Fruit fly (Drosophila melanogaster) whole organism, adult: ENCODE measurements around the gene CG10343.
A peak's percentile ranks its signal among the peaks of the same experiment; 100 is the strongest.

ENCODE experiments used
- CG11617 ChIP-seq: fragments of 200-800 bp; sonication (Bioruptor generic); optimal IDR thresholded peaks from 2 replicates; lab custom pipeline; 2017; ENCODE audit warnings: mild to moderate bottlenecking, missing biosample characterization, missing genetic modification reagents, missing genetic modification characterization
- CG14711 ChIP-seq: fragments of 200-800 bp; sonication (Bioruptor generic); optimal IDR thresholded peaks from 2 replicates; lab custom pipeline; 2018; ENCODE audit warnings: missing biosample characterization, mild to moderate bottlenecking, missing genetic modification characterization, moderate library complexity
- CG5204 ChIP-seq: fragments of 200-800 bp; sonication (Bioruptor generic); optimal IDR thresholded peaks from 2 replicates; lab custom pipeline; 2016; ENCODE audit warnings: missing biosample characterization, missing genetic modification characterization
- CG7045 ChIP-seq: fragments of 200-800 bp; sonication (Bioruptor generic); optimal IDR thresholded peaks from 2 replicates; lab custom pipeline; 2017; ENCODE audit warnings: missing biosample characterization, mild to moderate bottlenecking, missing genetic modification characterization
- CG7101 ChIP-seq: fragments of 200-800 bp; sonication (Bioruptor generic); optimal IDR thresholded peaks from 2 replicates; lab custom pipeline; 2018; ENCODE audit warnings: missing biosample characterization, mild to moderate bottlenecking, missing genetic modification characterization, moderate library complexity
- Hr96 ChIP-seq: fragments of 200-800 bp; sonication (Bioruptor generic); optimal IDR thresholded peaks from 2 replicates; lab custom pipeline; 2016; ENCODE audit warnings: missing biosample characterization, missing genetic modification characterization
- bab1 ChIP-seq: fragments of 200-800 bp; sonication (Bioruptor generic); optimal IDR thresholded peaks from 3 replicates; lab custom pipeline; 2019; ENCODE audit warnings: missing biosample characterization, mild to moderate bottlenecking, missing genetic modification characterization, moderate library complexity
- cic ChIP-seq: fragments of 200-800 bp; sonication (Bioruptor generic); optimal IDR thresholded peaks from 2 replicates; lab custom pipeline; 2017; ENCODE audit warnings: missing biosample characterization, mild to moderate bottlenecking, missing genetic modification characterization, moderate library complexity
- cnc ChIP-seq, 2 experiments: fragments of >200 bp; optimal IDR thresholded peaks; 2 replicates each; lab custom pipeline; 2017
- kay ChIP-seq: fragments of 200-800 bp; sonication (Bioruptor generic); peaks from one replicate; lab custom pipeline; 2016; ENCODE audit warnings: missing biosample characterization, missing genetic modification characterization, borderline replicate concordance
- ovo ChIP-seq: fragments of 200-800 bp; sonication (Bioruptor generic); optimal IDR thresholded peaks from 2 replicates; lab custom pipeline; 2016; ENCODE audit warnings: missing biosample characterization, missing genetic modification characterization
- pad ChIP-seq: fragments of 200-800 bp; sonication (Bioruptor generic); optimal IDR thresholded peaks from 3 replicates; lab custom pipeline; 2017; ENCODE audit warnings: missing biosample characterization, missing genetic modification characterization, mild to moderate bottlenecking, moderate library complexity, missing genetic modification reagents
- tj ChIP-seq: fragments of 200-800 bp; sonication (Bioruptor generic); optimal IDR thresholded peaks from 3 replicates; lab custom pipeline; 2017; ENCODE audit warnings: missing biosample characterization, mild to moderate bottlenecking, missing genetic modification characterization, moderate library complexity
- toe ChIP-seq: fragments of 200-800 bp; sonication (Bioruptor generic); optimal IDR thresholded peaks from 2 replicates; lab custom pipeline; 2016; ENCODE audit warnings: missing biosample characterization, missing genetic modification characterization

- TF ChIP-seq kay (GFP tag; lab: Kevin White, UChicago) (no peak), CG5204 (no peak), cnc (optimal IDR thresholded peaks at IDR 0.05; lab: Kevin White, UChicago) (no peak), CG14711 (tag; lab: Kevin White, UChicago) (no peak), CG7101 (tag; lab: Kevin White, UChicago) (no peak), pad (GFP tag; lab: Kevin White, UChicago) (no peak), CG11617 (GFP tag; lab: Kevin White, UChicago) (peak; percentile 39), cic (GFP tag; lab: Kevin White, UChicago) (no peak), toe (GFP tag; lab: Kevin White, UChicago) (no peak), CG7045 (GFP tag; lab: Kevin White, UChicago) (no peak), Hr96 (no peak), bab1 (GFP tag; lab: Kevin White, UChicago) (peak; percentile 38), tj (GFP tag; lab: Kevin White, UChicago) (no peak), ovo (GFP tag; lab: Kevin White, UChicago) (no peak)
These were observed 4.6 kb upstream of the CG10343 start, which contains the start of gene CG10341 for dm6 chr2L:18698559-18699130.
